Worm (Caenorhabditis elegans) whole organism, L4/young adult: Measurements from ENCODE around the gene F01D4.5.

ENCODE experiments used
- W03F9.2 ChIP-seq: fragments of 150-350 bp; optimal IDR thresholded peaks from 2 replicates; lab custom pipeline; 2014; ENCODE audit warnings: missing biosample characterization, missing genetic modification characterization
- dao-5 ChIP-seq: sonication (generic microtip); optimal IDR thresholded peaks from 2 replicates; lab custom pipeline; 2016; ENCODE audit warnings: missing genotype, missing genetic modification characterization, moderate library complexity, missing compliant biosample characterization
- him-1 ChIP-seq: sonication (generic microtip); optimal IDR thresholded peaks from 2 replicates; lab custom pipeline; 2016; ENCODE audit warnings: missing genotype, missing genetic modification reagents, missing genetic modification characterization, missing compliant biosample characterization

ce11 chrIV:10463127-10463526 lies 20.3 kb downstream of the F01D4.5 start:
- TF ChIP-seq W03F9.2 (tag; lab: Kevin White, UChicago) (no peak), him-1 (tag; lab: Kevin White, UChicago) (no peak), dao-5 (no peak)
